Worm (Caenorhabditis elegans): ENCODE data around the gene sfxn-2.

Gene sfxn-2

DNA sequence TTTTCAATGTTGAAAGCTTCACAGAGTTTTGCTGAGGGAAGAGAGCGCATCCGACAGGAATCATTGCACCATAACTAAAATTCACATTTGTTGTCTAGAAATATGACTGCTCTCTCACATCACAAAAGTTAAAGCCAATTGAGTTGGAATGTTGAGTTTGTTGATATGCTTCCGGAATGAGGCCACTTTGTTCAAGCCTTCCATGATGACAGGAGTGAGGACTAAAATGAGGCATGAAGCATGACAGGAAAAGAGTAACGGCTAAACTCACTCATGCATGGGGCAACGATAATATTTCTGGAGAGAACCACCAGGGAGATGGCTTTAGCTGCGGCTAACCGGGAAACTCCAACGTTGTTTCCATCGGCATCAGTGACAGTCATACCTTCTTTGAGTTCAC lies 1.7 kb downstream of the sfxn-2 start:
- TF ChIP-seq arid-1 (GFP tag; conservative IDR thresholded peaks at IDR 0.05) = no peak
- no peak for TF ChIP-seq php-3 (GFP tag; IDR thresholded peaks at IDR 0.05)
- TF ChIP-seq lir-3 (tag; optimal IDR thresholded peaks at IDR 0.05) = no peak
- TF ChIP-seq Y75B8A.6 (GFP tag; IDR thresholded peaks at IDR 0.05) = 0 out of 2 replicates have a peak, but pooled peaks have one; percentile 13
- TF ChIP-seq aha-1 (tag) = peak; percentile 32
- TF ChIP-seq zip-11 (GFP tag; IDR thresholded peaks at IDR 0.05) = no peak
- 0 out of 2 replicates have a peak, but pooled peaks have one; percentile 29 for TF ChIP-seq dmd-8 (GFP tag; IDR thresholded peaks at IDR 0.05)
- no peak for TF ChIP-seq tag-97 (GFP tag; IDR thresholded peaks at IDR 0.05)
- no peak for TF ChIP-seq ceh-62 (tag; optimal IDR thresholded peaks at IDR 0.05)
- no peak for TF ChIP-seq T20F7.1 (GFP tag; optimal IDR thresholded peaks at IDR 0.05)
- no peak for TF ChIP-seq saeg-2 (GFP tag; IDR thresholded peaks at IDR 0.05)
- TF ChIP-seq F44E2.7 (GFP tag; IDR thresholded peaks at IDR 0.05) = 0 out of 2 replicates have a peak, but pooled peaks have one; percentile 22
- no peak for TF ChIP-seq hmg-1.1 (GFP tag; IDR thresholded peaks at IDR 0.05)
- TF ChIP-seq ctbp-1 (GFP tag; IDR thresholded peaks at IDR 0.05) = no peak
- no peak for TF ChIP-seq aly-2 (tag; optimal IDR thresholded peaks at IDR 0.05)
- TF ChIP-seq vab-7 (GFP tag; IDR thresholded peaks at IDR 0.05) = no peak
- no peak for TF ChIP-seq attf-4 (tag; optimal IDR thresholded peaks at IDR 0.05)
- peak; percentile 49; the same call in 1 of the 2 replicates for TF ChIP-seq T26A8.4 (GFP tag; IDR thresholded peaks at IDR 0.05)
- no peak for TF ChIP-seq nhr-42 (GFP tag; IDR thresholded peaks at IDR 0.05)
- TF ChIP-seq sdz-12 (GFP tag; optimal IDR thresholded peaks at IDR 0.05) = peak; percentile 57
- no peak for TF ChIP-seq ZK546.5 (tag; optimal IDR thresholded peaks at IDR 0.05)
- TF ChIP-seq Y5F2A.4 (GFP tag; optimal IDR thresholded peaks at IDR 0.05) = no peak
- TF ChIP-seq tra-1 (GFP tag; IDR thresholded peaks at IDR 0.05) = no peak
- no peak for TF ChIP-seq ztf-11 (tag; optimal IDR thresholded peaks at IDR 0.05)
- TF ChIP-seq duxl-1 (tag; optimal IDR thresholded peaks at IDR 0.05; ENCODE audit: poor library complexity) = no peak
- no peak for TF ChIP-seq hlh-11 (tag; optimal IDR thresholded peaks at IDR 0.05)
- TF ChIP-seq ceh-20 (GFP tag; IDR thresholded peaks at IDR 0.05) = no peak
- no peak for TF ChIP-seq nhr-237 (tag; optimal IDR thresholded peaks at IDR 0.05)
- TF ChIP-seq nhr-28 (tag; optimal IDR thresholded peaks at IDR 0.05) = no peak
- TF ChIP-seq skn-1 (tag; optimal IDR thresholded peaks at IDR 0.05) = no peak
- no peak for TF ChIP-seq gei-8 (GFP tag; optimal IDR thresholded peaks at IDR 0.05)
- TF ChIP-seq ceh-32 (tag; optimal IDR thresholded peaks at IDR 0.05; ENCODE audit: poor library complexity) = no peak
- TF ChIP-seq ama-1 (optimal IDR thresholded peaks at IDR 0.05) = peak; percentile 48
- no peak for TF ChIP-seq snpc-4 (tag; optimal IDR thresholded peaks at IDR 0.05)
- no peak for TF ChIP-seq nhr-76 (tag; optimal IDR thresholded peaks at IDR 0.05)
- TF ChIP-seq cey-2 (tag; optimal IDR thresholded peaks at IDR 0.05; ENCODE audit: borderline replicate concordance, insufficient read depth) = no peak
- TF ChIP-seq mdl-1 (tag; optimal IDR thresholded peaks at IDR 0.05) = no peak
- TF ChIP-seq ces-1 (GFP tag; optimal IDR thresholded peaks at IDR 0.05) = no peak
- no peak for TF ChIP-seq fkh-10 (GFP tag; optimal IDR thresholded peaks at IDR 0.05)
- TF ChIP-seq Y105C5A.15 (GFP tag; IDR thresholded peaks at IDR 0.05) = no peak
- TF ChIP-seq nhr-41 (GFP tag; IDR thresholded peaks at IDR 0.05) = no peak
- TF ChIP-seq hif-1 (tag; optimal IDR thresholded peaks at IDR 0.05) = no peak
- no peak for TF ChIP-seq daf-8 (GFP tag; IDR thresholded peaks at IDR 0.05)
- TF ChIP-seq D1046.2 (GFP tag; IDR thresholded peaks at IDR 0.05) = no peak
- no peak for TF ChIP-seq mep-1 (tag; optimal IDR thresholded peaks at IDR 0.05)
- TF ChIP-seq spr-3 (GFP tag; optimal IDR thresholded peaks at IDR 0.05) = no peak
